Worm (Caenorhabditis elegans) whole organism, L2 larva: ENCODE results near the gene K03A11.6.

Source experiments
- F13H6.1 ChIP-seq: sonication (generic microtip); optimal IDR thresholded peaks from 2 replicates; lab custom pipeline; 2016; ENCODE audit warnings: missing genetic modification characterization, missing compliant biosample characterization
- R02D3.7 ChIP-seq: fragments of 150-350 bp; optimal IDR thresholded peaks from 2 replicates; lab custom pipeline; 2014; ENCODE audit warnings: missing biosample characterization, missing genetic modification characterization
- ZK546.5 ChIP-seq: sonication (generic microtip); optimal IDR thresholded peaks from 2 replicates; lab custom pipeline; 2017; ENCODE audit warnings: missing biosample characterization, missing genetic modification characterization
- ama-1 ChIP-seq: fragments of 150-350 bp; optimal IDR thresholded peaks from 2 replicates; lab custom pipeline; 2018; ENCODE audit warnings: inconsistent platforms
- blmp-1 ChIP-seq: sonication (generic microtip); optimal IDR thresholded peaks from 2 replicates; lab custom pipeline; 2017; ENCODE audit warnings: missing genetic modification characterization, mild to moderate bottlenecking, missing compliant biosample characterization, antibody characterized with exemption, moderate library complexity; ENCODE audit not compliant: insufficient read depth
- ceh-16 ChIP-seq: fragments of 150-350 bp; optimal IDR thresholded peaks from 2 replicates; lab custom pipeline; 2014; ENCODE audit warnings: missing biosample characterization, missing genetic modification characterization
- ceh-82 ChIP-seq: fragments of 150-350 bp; optimal IDR thresholded peaks from 2 replicates; lab custom pipeline; 2014; ENCODE audit warnings: missing biosample characterization, missing genetic modification characterization
- crh-2 ChIP-seq: sonication (generic microtip); optimal IDR thresholded peaks from 2 replicates; lab custom pipeline; 2017; ENCODE audit warnings: missing biosample characterization, missing genetic modification characterization
- egl-27 ChIP-seq: sonication (generic microtip); optimal IDR thresholded peaks from 3 replicates; lab custom pipeline; 2017; ENCODE audit warnings: missing biosample characterization, missing genetic modification reagents, missing genetic modification characterization
- elt-1 ChIP-seq: fragments of 150-350 bp; optimal IDR thresholded peaks from 2 replicates; lab custom pipeline; 2014; ENCODE audit warnings: missing biosample characterization, missing genetic modification characterization
- elt-3 ChIP-seq: sonication (generic microtip); optimal IDR thresholded peaks from 2 replicates; lab custom pipeline; 2017; ENCODE audit warnings: missing biosample characterization, missing genetic modification characterization
- fos-1 ChIP-seq: fragments of 150-350 bp; optimal IDR thresholded peaks from 2 replicates; lab custom pipeline; 2014; ENCODE audit warnings: missing biosample characterization, missing genetic modification characterization
- gmeb-1 ChIP-seq: fragments of 150-350 bp; optimal IDR thresholded peaks from 2 replicates; lab custom pipeline; 2014; ENCODE audit warnings: missing biosample characterization, missing genetic modification characterization
- lin-11 ChIP-seq: fragments of 150-350 bp; sonication (generic microtip); optimal IDR thresholded peaks from 2 replicates; lab custom pipeline; 2014; ENCODE audit warnings: missing biosample characterization, missing genetic modification characterization, inconsistent platforms, mixed read lengths
- lin-13 ChIP-seq: fragments of 150-350 bp; optimal IDR thresholded peaks from 2 replicates; lab custom pipeline; 2014; ENCODE audit warnings: missing biosample characterization, missing genetic modification reagents, missing genetic modification characterization
- lin-39 ChIP-seq: fragments of 150-350 bp; optimal IDR thresholded peaks from 2 replicates; lab custom pipeline; 2014; ENCODE audit warnings: missing biosample characterization, missing genetic modification reagents, missing genetic modification characterization
- lsy-2 ChIP-seq, 2 experiments: fragments of 150-350 bp in 1 of 2; sonication (generic microtip) in 1 of 2; optimal IDR thresholded peaks; 2 replicates each; lab custom pipeline; 2014 to 2017; ENCODE audit warnings: missing biosample characterization in 2 of 2, missing genetic modification characterization in 2 of 2
- mab-5 ChIP-seq: fragments of 150-350 bp; optimal IDR thresholded peaks from 2 replicates; lab custom pipeline; 2014; ENCODE audit warnings: missing biosample characterization, missing genetic modification characterization
- mdl-1 ChIP-seq, 2 experiments: fragments of 150-350 bp in 1 of 2; sonication (generic microtip) in 1 of 2; optimal IDR thresholded peaks; 2 replicates each; lab custom pipeline; 2017; ENCODE audit warnings: missing biosample characterization in 2 of 2, missing genetic modification characterization in 2 of 2
- nhr-10 ChIP-seq: sonication (generic microtip); optimal IDR thresholded peaks from 2 replicates; lab custom pipeline; 2017; ENCODE audit warnings: missing biosample characterization, missing genetic modification characterization
- nhr-129 ChIP-seq: fragments of 150-350 bp; optimal IDR thresholded peaks from 2 replicates; lab custom pipeline; 2014; ENCODE audit warnings: missing biosample characterization, missing genetic modification characterization
- nhr-21 ChIP-seq: fragments of 150-350 bp; optimal IDR thresholded peaks from 2 replicates; lab custom pipeline; 2014; ENCODE audit warnings: missing biosample characterization, missing genetic modification characterization
- nhr-237 ChIP-seq: fragments of 150-350 bp; optimal IDR thresholded peaks from 2 replicates; lab custom pipeline; 2014; ENCODE audit warnings: missing biosample characterization, missing genetic modification characterization
- nhr-25 ChIP-seq: fragments of 150-350 bp; sonication (generic microtip); optimal IDR thresholded peaks from 3 replicates; lab custom pipeline; 2014; ENCODE audit warnings: missing biosample characterization, missing genetic modification characterization
- nhr-6 ChIP-seq: fragments of 150-350 bp; optimal IDR thresholded peaks from 2 replicates; lab custom pipeline; 2014; ENCODE audit warnings: missing biosample characterization, missing genetic modification characterization
- nhr-77 ChIP-seq: fragments of 150-350 bp; optimal IDR thresholded peaks from 2 replicates; lab custom pipeline; 2014; ENCODE audit warnings: missing biosample characterization, missing genetic modification characterization
- peb-1 ChIP-seq: fragments of 150-350 bp; optimal IDR thresholded peaks from 2 replicates; lab custom pipeline; 2014; ENCODE audit warnings: missing biosample characterization, missing genetic modification characterization
- sem-4 ChIP-seq: fragments of 150-350 bp; optimal IDR thresholded peaks from 2 replicates; lab custom pipeline; 2014; ENCODE audit warnings: missing biosample characterization, missing genetic modification reagents, missing genetic modification characterization
- skn-1 ChIP-seq: sonication (generic microtip); optimal IDR thresholded peaks from 2 replicates; lab custom pipeline; 2017; ENCODE audit warnings: missing biosample characterization, missing genetic modification characterization
- sma-3 ChIP-seq: sonication (generic microtip); optimal IDR thresholded peaks from 2 replicates; lab custom pipeline; 2016; ENCODE audit warnings: missing genetic modification reagents, missing genetic modification characterization, missing compliant biosample characterization
- sma-9 ChIP-seq, 2 experiments: fragments of 150-350 bp in 1 of 2; sonication (generic microtip) in 1 of 2; optimal IDR thresholded peaks; 2 replicates each; lab custom pipeline; 2014 to 2016; ENCODE audit warnings: missing genetic modification characterization in 2 of 2, mild to moderate bottlenecking in 1 of 2, missing biosample characterization in 1 of 2, missing compliant biosample characterization in 1 of 2, missing genetic modification reagents in 1 of 2, moderate library complexity in 1 of 2
- unc-39 ChIP-seq: fragments of 150-350 bp; optimal IDR thresholded peaks from 2 replicates; lab custom pipeline; 2014; ENCODE audit warnings: missing biosample characterization, missing genetic modification characterization
- unc-55 ChIP-seq: fragments of 150-350 bp; sonication (generic microtip); optimal IDR thresholded peaks from 3 replicates; lab custom pipeline; 2014; ENCODE audit warnings: missing biosample characterization, missing genetic modification reagents, missing genetic modification characterization
- unc-62 ChIP-seq: fragments of 150-350 bp; optimal IDR thresholded peaks from 2 replicates; lab custom pipeline; 2014; ENCODE audit warnings: missing biosample characterization, missing genetic modification reagents, missing genetic modification characterization
- zag-1 ChIP-seq: fragments of 150-350 bp; optimal IDR thresholded peaks from 2 replicates; lab custom pipeline; 2014; ENCODE audit warnings: missing biosample characterization, missing genetic modification characterization
- ztf-11 ChIP-seq: sonication (generic microtip); optimal IDR thresholded peaks from 2 replicates; lab custom pipeline; 2017; ENCODE audit warnings: missing biosample characterization, missing genetic modification characterization
- ztf-4 ChIP-seq: fragments of 150-350 bp; optimal IDR thresholded peaks from 2 replicates; lab custom pipeline; 2014; ENCODE audit warnings: missing biosample characterization, missing genetic modification characterization

K03A11.6 gene

ce11 chrX:13055560-13055959 is at the start of gene K03A11.6:
Gene K03A11.6, plus strand, starts transcription at chrX:13055860.
- TF ChIP-seq ceh-82 (tag; lab: Kevin White, UChicago) (no peak), blmp-1 (no peak), sma-3 (GFP tag; lab: Kevin White, UChicago) (no peak), skn-1 (tag; lab: Kevin White, UChicago) (no peak), F13H6.1 (tag; lab: Kevin White, UChicago) (no peak), elt-1 (tag; lab: Kevin White, UChicago) (no peak), ZK546.5 (no peak), unc-39 (tag; lab: Kevin White, UChicago) (no peak), crh-2 (tag; lab: Kevin White, UChicago) (no peak), ztf-4 (no peak), nhr-77 (no peak), unc-55 (GFP tag; lab: Kevin White, UChicago) (no peak)

ce11 chrX:13006328-13006727 is 49.3 kb upstream of the K03A11.6 start:
- no peak for TF ChIP-seq lsy-2 (tag; optimal IDR thresholded peaks at IDR 0.05; lab: Kevin White, UChicago)
- TF ChIP-seq nhr-25 (tag; lab: Kevin White, UChicago): peak; percentile 24

ce11 chrX:13006734-13007133 is 48.9 kb upstream of the K03A11.6 start:
- TF ChIP-seq blmp-1 (no peak), nhr-237 (no peak), nhr-21 (tag; lab: Kevin White, UChicago) (no peak)

ce11 chrX:13007857-13008813 is 47.5 kb upstream of the K03A11.6 start, which contains the start of gene nhr-25:
Gene nhr-25, plus strand, starts transcription at chrX:13008493.
- TF ChIP-seq sma-9 (GFP tag; optimal IDR thresholded peaks at IDR 0.05; lab: Kevin White, UChicago): peak; percentile 23
- no peak for TF ChIP-seq sma-9 (tag; optimal IDR thresholded peaks at IDR 0.05; lab: Kevin White, UChicago)
- TF ChIP-seq nhr-21 (tag; lab: Kevin White, UChicago): peak; percentile 57
- no peak for TF ChIP-seq skn-1 (tag; lab: Kevin White, UChicago)
- no peak for TF ChIP-seq ZK546.5
- no peak for TF ChIP-seq ztf-11 (tag; lab: Kevin White, UChicago)
- no peak for TF ChIP-seq peb-1
- TF ChIP-seq blmp-1: peak; percentile 94
- peak; percentile 78 for TF ChIP-seq sma-3 (GFP tag; lab: Kevin White, UChicago)
- TF ChIP-seq egl-27: peak; percentile 23
- TF ChIP-seq gmeb-1 (tag; lab: Kevin White, UChicago): no peak
- no peak for TF ChIP-seq lin-39 (tag; lab: Kevin White, UChicago)
- peak; percentile 96 for TF ChIP-seq nhr-25 (tag; lab: Kevin White, UChicago)
- peak; percentile 35 for TF ChIP-seq fos-1
- TF ChIP-seq nhr-6 (tag; lab: Kevin White, UChicago): no peak
- peak in 1 of 2 experiments; percentile 7 for TF ChIP-seq lsy-2 (tag; optimal IDR thresholded peaks at IDR 0.05; lab: Kevin White, UChicago)
- TF ChIP-seq ztf-4: no peak

- TF ChIP-seq ceh-16 (tag; lab: Kevin White, UChicago): peak; percentile 41
- TF ChIP-seq unc-39 (tag; lab: Kevin White, UChicago): no peak
- TF ChIP-seq nhr-21 (tag; lab: Kevin White, UChicago): no peak
- TF ChIP-seq sma-9 (GFP tag; optimal IDR thresholded peaks at IDR 0.05; lab: Kevin White, UChicago): peak; percentile 69
- TF ChIP-seq sma-9 (tag; optimal IDR thresholded peaks at IDR 0.05; lab: Kevin White, UChicago): no peak
- no peak for TF ChIP-seq lin-13 (GFP tag; lab: Kevin White, UChicago)
- TF ChIP-seq gmeb-1 (tag; lab: Kevin White, UChicago): no peak
- no peak for TF ChIP-seq nhr-129 (tag; lab: Kevin White, UChicago)
- TF ChIP-seq fos-1: no peak
- TF ChIP-seq egl-27: no peak
- TF ChIP-seq peb-1: no peak
- peak; percentile 99 for TF ChIP-seq blmp-1
- no peak for TF ChIP-seq zag-1
- no peak for TF ChIP-seq crh-2 (tag; lab: Kevin White, UChicago)
- no peak for TF ChIP-seq nhr-6 (tag; lab: Kevin White, UChicago)
- TF ChIP-seq nhr-25 (tag; lab: Kevin White, UChicago): peak; percentile 99
- TF ChIP-seq ZK546.5: no peak
- no peak for TF ChIP-seq mdl-1 (tag; optimal IDR thresholded peaks at IDR 0.05; lab: Kevin White, UChicago)
- TF ChIP-seq unc-62 (GFP tag; lab: Kevin White, UChicago): no peak
- TF ChIP-seq sma-3 (GFP tag; lab: Kevin White, UChicago): no peak
- TF ChIP-seq sem-4 (tag; lab: Kevin White, UChicago): no peak
- no peak for TF ChIP-seq ama-1
- TF ChIP-seq nhr-10 (tag; lab: Kevin White, UChicago): no peak
- TF ChIP-seq lin-11 (tag; lab: Kevin White, UChicago): no peak
- TF ChIP-seq mab-5 (tag; lab: Kevin White, UChicago): no peak
- TF ChIP-seq lsy-2 (tag; optimal IDR thresholded peaks at IDR 0.05; lab: Kevin White, UChicago): no peak
- TF ChIP-seq elt-3 (tag; lab: Kevin White, UChicago): no peak
- no peak for TF ChIP-seq R02D3.7
Measured at ce11 chrX:13008895-13009294, 46.8 kb upstream of the K03A11.6 start.
